Fruit fly (Drosophila melanogaster): ENCODE measurements around the gene Zmynd10.

Gene Zmynd10

DNA sequence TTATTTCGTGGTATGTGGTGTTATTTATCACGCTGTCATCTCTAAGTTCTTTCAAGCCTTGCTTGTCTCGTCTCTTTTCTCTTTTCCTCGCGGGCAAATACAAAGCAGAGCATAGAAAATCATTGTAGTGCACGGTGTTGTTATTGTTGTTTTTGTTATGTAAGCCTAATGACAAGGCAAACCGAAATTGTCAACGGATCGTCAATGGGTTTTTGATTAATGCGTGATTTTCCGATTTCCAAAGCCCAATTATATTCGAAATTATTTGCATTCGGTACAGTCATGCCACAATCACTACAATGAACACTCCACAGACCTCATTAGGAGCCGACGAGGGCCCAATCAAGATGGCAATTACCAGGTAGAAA, 6.7 kb upstream of the Zmynd10 start:
- TF ChIP-seq CG6163 (GFP tag; IDR thresholded peaks at IDR 0.05) (no peak), CG10631 (GFP tag; optimal IDR thresholded peaks at IDR 0.05) (peak; percentile 11)

DNA sequence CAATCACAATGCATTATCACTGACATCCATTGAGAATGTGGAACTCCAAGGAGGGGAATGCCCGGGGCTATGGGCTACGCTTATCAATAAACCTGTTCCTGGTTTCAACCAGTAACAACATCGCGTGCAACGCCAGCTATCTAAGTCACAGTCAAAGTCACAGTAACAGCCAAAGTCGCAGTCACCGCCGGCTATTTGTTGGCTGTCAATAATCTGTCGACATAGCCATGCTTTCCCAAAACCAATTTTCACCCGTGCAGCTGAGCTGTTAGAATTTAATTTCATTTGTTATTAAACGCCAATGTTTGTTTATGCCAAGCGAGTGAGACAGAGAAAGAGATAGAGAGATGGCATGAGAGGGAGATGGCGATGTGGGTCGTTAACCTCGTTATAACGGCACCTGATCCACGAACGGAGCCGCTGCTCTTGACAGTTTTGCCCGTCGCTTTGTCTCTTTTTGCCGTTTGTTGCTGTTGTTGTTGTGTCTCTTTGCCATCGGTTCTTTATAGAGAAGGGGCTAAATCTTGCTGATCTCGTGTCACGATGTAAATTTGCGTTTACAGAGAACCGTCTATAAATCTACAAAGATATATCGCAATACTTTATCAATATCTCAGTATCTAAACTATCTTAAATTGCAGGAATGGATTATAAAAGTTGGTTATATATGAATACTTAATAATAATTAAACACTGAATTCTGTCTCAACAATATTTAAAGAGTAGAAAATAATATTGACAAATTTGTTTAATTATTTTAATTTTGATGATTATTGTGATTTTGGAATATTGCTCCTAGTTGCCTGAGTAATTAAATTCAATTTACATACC, 6.1 kb upstream of the Zmynd10 start:
- peak; percentile 33 for TF ChIP-seq CG3032 (tag; optimal IDR thresholded peaks at IDR 0.05)
- peak; percentile 89 for TF ChIP-seq svp (GFP tag)
- TF ChIP-seq achi (GFP tag; optimal IDR thresholded peaks at IDR 0.05) = peak; percentile 31
- peak; percentile 41 for TF ChIP-seq acj6 (GFP tag; optimal IDR thresholded peaks at IDR 0.05)
- TF ChIP-seq salr (GFP tag; optimal IDR thresholded peaks at IDR 0.05) = peak in 1 of 2 experiments; percentile 23
- peak; percentile 25 for TF ChIP-seq OdsH (GFP tag; optimal IDR thresholded peaks at IDR 0.05)
- peak; percentile 35 for TF ChIP-seq topi (GFP tag; optimal IDR thresholded peaks at IDR 0.05)
- peak; percentile 5 for TF ChIP-seq CG6276 (GFP tag; optimal IDR thresholded peaks at IDR 0.05)
- TF ChIP-seq pdm3 (GFP tag; optimal IDR thresholded peaks at IDR 0.05) = peak; percentile 33
- no peak for TF ChIP-seq fd59A (GFP tag; optimal IDR thresholded peaks at IDR 0.05)
- TF ChIP-seq CG6808 (GFP tag; optimal IDR thresholded peaks at IDR 0.05) = no peak
- peak; percentile 5 for TF ChIP-seq CG31627 (GFP tag; optimal IDR thresholded peaks at IDR 0.05)
- no peak for TF ChIP-seq CG16779 (tag; optimal IDR thresholded peaks at IDR 0.05)
- TF ChIP-seq Sox15 (GFP tag; optimal IDR thresholded peaks at IDR 0.05) = no peak
- TF ChIP-seq Blimp-1 (GFP tag; optimal IDR thresholded peaks at IDR 0.05) = no peak
- no peak for TF ChIP-seq vri (GFP tag; optimal IDR thresholded peaks at IDR 0.05)
- no peak for TF ChIP-seq Sox14 (GFP tag; optimal IDR thresholded peaks at IDR 0.05)
- TF ChIP-seq Sox102F (GFP tag; optimal IDR thresholded peaks at IDR 0.05) = peak; percentile 39
- no peak for TF ChIP-seq cyc (GFP tag; optimal IDR thresholded peaks at IDR 0.05)
- peak; percentile 18 for TF ChIP-seq Lpt (GFP tag; optimal IDR thresholded peaks at IDR 0.05)
- TF ChIP-seq CG15336 (GFP tag; IDR thresholded peaks at IDR 0.05) = no peak
- TF ChIP-seq CG6792 (GFP tag; optimal IDR thresholded peaks at IDR 0.05) = peak; percentile 11
- peak; percentile 86 for TF ChIP-seq fkh (GFP tag; optimal IDR thresholded peaks at IDR 0.05)
- TF ChIP-seq CG10631 (GFP tag; optimal IDR thresholded peaks at IDR 0.05) = peak; percentile 42
- no peak for TF ChIP-seq eg (GFP tag; IDR thresholded peaks at IDR 0.05)
- peak; percentile 66 for TF ChIP-seq esn (GFP tag; optimal IDR thresholded peaks at IDR 0.05)
- TF ChIP-seq Met (GFP tag; optimal IDR thresholded peaks at IDR 0.05) = peak; percentile 10
- TF ChIP-seq ss (GFP tag; optimal IDR thresholded peaks at IDR 0.05) = peak; percentile 18 to 70
- peak; percentile 54 for TF ChIP-seq Eip78C (GFP tag)
- no peak for TF ChIP-seq CG1621 (tag; optimal IDR thresholded peaks at IDR 0.05)
- TF ChIP-seq CG4318 (GFP tag; optimal IDR thresholded peaks at IDR 0.05) = no peak
- TF ChIP-seq CG10669 (GFP tag; optimal IDR thresholded peaks at IDR 0.05) = no peak
- TF ChIP-seq Hr39 (GFP tag; optimal IDR thresholded peaks at IDR 0.05) = peak; percentile 3
- TF ChIP-seq CG3919 (GFP tag; optimal IDR thresholded peaks at IDR 0.05) = peak; percentile 21
- TF ChIP-seq lz (GFP tag; optimal IDR thresholded peaks at IDR 0.05) = peak; percentile 18
- TF ChIP-seq CG32006 (GFP tag; optimal IDR thresholded peaks at IDR 0.05) = peak; percentile 59
- TF ChIP-seq dsx (GFP tag; optimal IDR thresholded peaks at IDR 0.05; ENCODE audit: poor library complexity, severe bottlenecking) = no peak
- peak; percentile 5 for TF ChIP-seq CG34406 (GFP tag; optimal IDR thresholded peaks at IDR 0.05)
- TF ChIP-seq Eip75B (GFP tag; optimal IDR thresholded peaks at IDR 0.05) = peak; percentile 6

Measured in whole organism, prepupa.